Fruit fly (Drosophila melanogaster) whole organism, embryonic: ENCODE data around the gene tay.
A peak's percentile ranks its signal among the peaks of the same experiment; 100 is the strongest.

ENCODE experiments used
- Aef1 ChIP-seq: fragments of 200-800 bp; sonication (Bioruptor generic); IDR thresholded peaks from 3 replicates; pipeline ENCODE4 v1.3.6; 2022; ENCODE audit warnings: missing biosample characterization, missing genetic modification characterization
- Antp ChIP-seq: fragments of 200-800 bp; sonication (Bioruptor generic); optimal IDR thresholded peaks from 3 replicates; lab custom pipeline; 2016; ENCODE audit warnings: missing biosample characterization, missing genetic modification characterization
- Awh ChIP-seq: fragments of 200-800 bp; sonication (Bioruptor generic); IDR thresholded peaks from 2 replicates; pipeline ENCODE4, ENCODE4 v1.3.6; 2022; ENCODE audit warnings: missing biosample characterization, missing genetic modification characterization
- BEAF-32 ChIP-seq: fragments of 200-800 bp; sonication (Bioruptor generic); optimal IDR thresholded peaks from 3 replicates; lab custom pipeline; 2017; ENCODE audit warnings: missing biosample characterization, missing genetic modification characterization, mild to moderate bottlenecking, moderate library complexity, missing genetic modification reagents
- CG10959 ChIP-seq: fragments of 200-800 bp; sonication (Bioruptor generic); IDR thresholded peaks from 2 replicates; pipeline ENCODE4 v1.3.6; 2022; ENCODE audit warnings: missing biosample characterization, missing genetic modification characterization
- CG11504 ChIP-seq: fragments of 200-800 bp; sonication (Bioruptor generic); optimal IDR thresholded peaks from 3 replicates; lab custom pipeline; 2019; ENCODE audit warnings: missing biosample characterization, mild to moderate bottlenecking, missing genetic modification characterization, moderate library complexity
- CG12104 ChIP-seq: fragments of 200-800 bp; sonication (Bioruptor generic); optimal IDR thresholded peaks from 3 replicates; lab custom pipeline; 2016; ENCODE audit warnings: missing biosample characterization, missing genetic modification characterization
- CG14050 ChIP-seq: fragments of 200-800 bp; sonication (Bioruptor generic); IDR thresholded peaks from 3 replicates; pipeline ENCODE4 v1.3.6; 2022; ENCODE audit warnings: missing biosample characterization, missing genetic modification characterization
- CG15514 ChIP-seq: fragments of 200-800 bp; sonication (Bioruptor generic); optimal IDR thresholded peaks from 3 replicates; lab custom pipeline; 2017; ENCODE audit warnings: missing biosample characterization, missing genetic modification characterization, mild to moderate bottlenecking, moderate library complexity, missing genetic modification reagents
- CG1603 ChIP-seq: fragments of 200-800 bp; sonication (Bioruptor generic); optimal IDR thresholded peaks from 2 replicates; lab custom pipeline; 2019; ENCODE audit warnings: missing biosample characterization, mild to moderate bottlenecking, missing genetic modification characterization, moderate library complexity
- CG17186 ChIP-seq: fragments of 200-800 bp; sonication (Bioruptor generic); optimal IDR thresholded peaks from 3 replicates; lab custom pipeline; 2017; ENCODE audit warnings: missing biosample characterization, missing genetic modification reagents, missing genetic modification characterization
- CG18011 ChIP-seq: fragments of 200-800 bp; sonication (Bioruptor generic); optimal IDR thresholded peaks from 2 replicates; lab custom pipeline; 2017; ENCODE audit warnings: missing biosample characterization, missing genetic modification characterization, mild to moderate bottlenecking, moderate library complexity, missing genotype
- CG2129 ChIP-seq: fragments of 200-800 bp; sonication (Bioruptor generic); IDR thresholded peaks from 2 replicates; pipeline ENCODE4 v1.3.6; 2022; ENCODE audit warnings: missing biosample characterization, missing genetic modification characterization; ENCODE audit not compliant: partially characterized antibody
- CG2712 ChIP-seq: fragments of 200-800 bp; optimal IDR thresholded peaks from 3 replicates; lab custom pipeline; 2019; ENCODE audit warnings: missing biosample characterization, mild to moderate bottlenecking, missing genetic modification characterization, moderate library complexity
- CG32772 ChIP-seq: fragments of 200-800 bp; sonication (Bioruptor generic); IDR thresholded peaks from 2 replicates; pipeline ENCODE4 v1.3.6; 2022; ENCODE audit warnings: missing biosample characterization, missing genetic modification characterization
- Chrac-16 ChIP-seq: fragments of 200-800 bp; sonication (Bioruptor generic); optimal IDR thresholded peaks from 3 replicates; lab custom pipeline; 2016; ENCODE audit warnings: missing biosample characterization, missing genetic modification characterization
- D19A ChIP-seq: fragments of 200-800 bp; optimal IDR thresholded peaks from 3 replicates; lab custom pipeline; 2019; ENCODE audit warnings: missing biosample characterization, mild to moderate bottlenecking, missing genetic modification characterization, moderate library complexity
- Dll ChIP-seq: fragments of 200-800 bp; sonication (Bioruptor generic); IDR thresholded peaks from 4 replicates; pipeline ENCODE4 v1.3.6; 2022; ENCODE audit warnings: missing biosample characterization, missing genetic modification characterization; ENCODE audit not compliant: partially characterized antibody
- Doc2 ChIP-seq: fragments of 200-800 bp; sonication (Bioruptor generic); IDR thresholded peaks from 2 replicates; pipeline ENCODE4 v1.3.6; 2022; ENCODE audit warnings: missing biosample characterization, missing genetic modification characterization
- Doc3 ChIP-seq: fragments of 200-800 bp; sonication (Bioruptor generic); IDR thresholded peaks from 3 replicates; pipeline ENCODE4 v1.3.6; 2022; ENCODE audit warnings: missing biosample characterization, missing genetic modification characterization; ENCODE audit not compliant: partially characterized antibody
- Dp ChIP-seq: fragments of 200-800 bp; sonication (Bioruptor generic); optimal IDR thresholded peaks from 2 replicates; lab custom pipeline; 2018; ENCODE audit warnings: missing biosample characterization, mild to moderate bottlenecking, missing genetic modification characterization, moderate library complexity
- Eip74EF ChIP-seq, 2 experiments: fragments of 200-800 bp in 1 of 2; fragments of >200 bp in 1 of 2; sonication (Bioruptor generic) in 1 of 2; optimal IDR thresholded peaks; 2 replicates each; lab custom pipeline; 2017 to 2019; ENCODE audit warnings: missing biosample characterization in 2 of 2, missing genetic modification characterization in 2 of 2, mild to moderate bottlenecking in 1 of 2, moderate library complexity in 1 of 2
- Ets97D ChIP-seq: fragments of 200-800 bp; sonication (Bioruptor generic); optimal IDR thresholded peaks from 3 replicates; lab custom pipeline; 2016; ENCODE audit warnings: missing biosample characterization, missing genetic modification characterization
- Fer2 ChIP-seq: fragments of 200-800 bp; sonication (Bioruptor generic); optimal IDR thresholded peaks from 2 replicates; lab custom pipeline; 2018; ENCODE audit warnings: missing biosample characterization, mild to moderate bottlenecking, missing genetic modification characterization, moderate library complexity
- HLH54F ChIP-seq: fragments of 200-800 bp; sonication (Bioruptor generic); optimal IDR thresholded peaks from 3 replicates; lab custom pipeline; 2016; ENCODE audit warnings: missing biosample characterization, missing genetic modification characterization
- Hr78 ChIP-seq, 2 experiments: fragments of 200-800 bp in 1 of 2; fragments of >200 bp in 1 of 2; sonication (Bioruptor generic) in 1 of 2; optimal IDR thresholded peaks; 2 replicates each; lab custom pipeline; 2017 to 2019; ENCODE audit warnings: missing biosample characterization in 2 of 2, missing genetic modification characterization in 2 of 2, mild to moderate bottlenecking in 1 of 2, moderate library complexity in 1 of 2
- Hsf ChIP-seq: fragments of 200-800 bp; sonication (Bioruptor generic); optimal IDR thresholded peaks from 3 replicates; lab custom pipeline; 2016; ENCODE audit warnings: missing biosample characterization, missing genetic modification characterization
- Lpt ChIP-seq: fragments of >200 bp; optimal IDR thresholded peaks from 2 replicates; lab custom pipeline; 2018; ENCODE audit warnings: missing biosample characterization, missing genetic modification characterization
- Poxn ChIP-seq: fragments of 200-800 bp; sonication (Bioruptor generic); IDR thresholded peaks from 2 replicates; pipeline ENCODE4 v1.3.6; 2022; ENCODE audit warnings: missing biosample characterization, missing genetic modification characterization
- Rx ChIP-seq: fragments of 200-800 bp; sonication (Bioruptor generic); IDR thresholded peaks from 2 replicates; pipeline ENCODE4 v1.3.6; 2022; ENCODE audit warnings: missing biosample characterization, missing genetic modification characterization
- Six4 ChIP-seq: fragments of 200-800 bp; sonication (Bioruptor generic); optimal IDR thresholded peaks from 2 replicates; lab custom pipeline; 2016; ENCODE audit warnings: missing biosample characterization, missing genetic modification characterization
- Stat92E ChIP-seq, 3 experiments: fragments of >200 bp in 2 of 3; fragments of 200-800 bp in 1 of 3; sonication (Bioruptor generic) in 1 of 3; optimal IDR thresholded peaks; 2 replicates each; lab custom pipeline; 2017 to 2019; ENCODE audit warnings: missing biosample characterization in 3 of 3, missing genetic modification characterization in 3 of 3, mild to moderate bottlenecking in 1 of 3, moderate library complexity in 1 of 3
- ab ChIP-seq: fragments of 200-800 bp; sonication (Bioruptor generic); optimal IDR thresholded peaks from 2 replicates; lab custom pipeline; 2016; ENCODE audit warnings: missing biosample characterization, missing genetic modification characterization
- btn ChIP-seq: fragments of 200-800 bp; sonication (Bioruptor generic); optimal IDR thresholded peaks from 2 replicates; lab custom pipeline; 2016; ENCODE audit warnings: missing biosample characterization, missing genetic modification characterization
- ems ChIP-seq: fragments of 200-800 bp; sonication (Bioruptor generic); optimal IDR thresholded peaks from 3 replicates; lab custom pipeline; 2016; ENCODE audit warnings: missing biosample characterization, missing genetic modification characterization
- gfzf ChIP-seq: fragments of 200-800 bp; sonication (Bioruptor generic); optimal IDR thresholded peaks from 2 replicates; lab custom pipeline; 2016; ENCODE audit warnings: missing biosample characterization, mild to moderate bottlenecking, missing genetic modification characterization, moderate library complexity
- grau ChIP-seq: fragments of 200-800 bp; optimal IDR thresholded peaks from 3 replicates; lab custom pipeline; 2019; ENCODE audit warnings: missing biosample characterization, mild to moderate bottlenecking, missing genetic modification characterization, moderate library complexity
- gsb ChIP-seq: fragments of 200-800 bp; sonication (Bioruptor generic); IDR thresholded peaks from 2 replicates; pipeline ENCODE4 v1.3.6; 2022; ENCODE audit warnings: missing biosample characterization, missing genetic modification characterization
- gsb-n ChIP-seq: fragments of 200-800 bp; sonication (Bioruptor generic); optimal IDR thresholded peaks from 3 replicates; lab custom pipeline; 2018; ENCODE audit warnings: missing biosample characterization, mild to moderate bottlenecking, missing genetic modification characterization
- lilli ChIP-seq: fragments of 200-800 bp; sonication (Bioruptor generic); optimal IDR thresholded peaks from 3 replicates; lab custom pipeline; 2016; ENCODE audit warnings: missing biosample characterization, missing genetic modification characterization
- lmd ChIP-seq: fragments of 200-800 bp; sonication (Bioruptor generic); IDR thresholded peaks from 2 replicates; pipeline ENCODE4 v1.3.6; 2022; ENCODE audit warnings: missing biosample characterization, missing genetic modification characterization
- mld ChIP-seq: fragments of 200-800 bp; sonication (Bioruptor generic); IDR thresholded peaks from 3 replicates; pipeline ENCODE4 v1.3.6; 2022; ENCODE audit warnings: missing biosample characterization, missing genetic modification characterization; ENCODE audit not compliant: partially characterized antibody
- oc ChIP-seq: fragments of 200-800 bp; sonication (Bioruptor generic); optimal IDR thresholded peaks from 2 replicates; lab custom pipeline; 2018; ENCODE audit warnings: missing biosample characterization, mild to moderate bottlenecking, missing genetic modification characterization, moderate library complexity
- peb ChIP-seq: fragments of 200-800 bp; sonication (Bioruptor generic); IDR thresholded peaks from 2 replicates; pipeline ENCODE4 v1.3.6; 2022; ENCODE audit warnings: missing biosample characterization, missing genetic modification characterization
- pros ChIP-seq: fragments of 200-800 bp; sonication (Bioruptor generic); optimal IDR thresholded peaks from 3 replicates; lab custom pipeline; 2019; ENCODE audit warnings: missing biosample characterization, mild to moderate bottlenecking, missing genetic modification characterization, moderate library complexity
- schlank ChIP-seq: fragments of 200-800 bp; sonication (Bioruptor generic); optimal IDR thresholded peaks from 2 replicates; lab custom pipeline; 2018; ENCODE audit warnings: missing biosample characterization, mild to moderate bottlenecking, missing genetic modification characterization
- sens ChIP-seq: fragments of 200-800 bp; sonication (Bioruptor generic); peaks from one replicate; lab custom pipeline; 2016; ENCODE audit warnings: missing biosample characterization, missing genetic modification characterization
- seq ChIP-seq: fragments of 200-800 bp; sonication (Bioruptor generic); IDR thresholded peaks from 2 replicates; pipeline ENCODE4 v1.3.6; 2022; ENCODE audit warnings: missing biosample characterization, missing genetic modification characterization
- sug ChIP-seq: fragments of 200-800 bp; optimal IDR thresholded peaks from 2 replicates; lab custom pipeline; 2019; ENCODE audit warnings: missing biosample characterization, mild to moderate bottlenecking, missing genetic modification characterization, moderate library complexity
- tgo ChIP-seq: fragments of 200-800 bp; sonication (Bioruptor generic); IDR thresholded peaks from 3 replicates; pipeline ENCODE4 v1.3.6; 2022; ENCODE audit warnings: missing biosample characterization, missing genetic modification characterization
- tna ChIP-seq: fragments of 200-800 bp; sonication (Bioruptor generic); IDR thresholded peaks from 2 replicates; pipeline ENCODE4 v1.3.6; 2022; ENCODE audit warnings: missing biosample characterization, missing genetic modification characterization; ENCODE audit not compliant: partially characterized antibody

Gene tay

DNA sequence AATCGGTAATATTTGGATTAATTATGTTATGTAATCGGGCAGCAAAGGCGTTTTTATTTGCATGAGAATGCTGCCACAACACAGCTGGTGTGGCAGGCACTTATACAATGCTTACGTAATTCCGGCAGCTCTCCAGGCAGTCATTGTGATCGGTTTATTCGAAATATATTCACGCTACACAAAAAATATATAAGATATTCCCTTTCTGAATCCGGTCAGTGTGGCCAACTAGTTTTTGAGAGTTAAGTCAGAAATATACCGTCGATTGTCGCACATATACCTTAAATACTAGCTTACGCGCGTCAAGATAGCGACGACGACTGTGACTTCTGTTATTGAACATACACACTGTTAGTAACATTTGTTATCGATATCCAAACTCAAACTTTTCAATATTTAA, 38.1 kb downstream of the tay start, which contains the start of gene sun (continued):
- TF ChIP-seq gsb-n (tag; lab: Kevin White, UChicago) (no peak), Doc2 (GFP tag; lab: Robert Waterston, UW) (no peak), Doc3 (GFP tag; lab: Robert Waterston, UW) (0 out of 3 replicates have a peak, but pooled peaks have one; percentile 37), gsb (GFP tag; lab: Robert Waterston, UW) (no peak), Ets97D (GFP tag; lab: Kevin White, UChicago) (peak; percentile 67), Antp (no peak), peb (GFP tag; lab: Robert Waterston, UW) (no peak), gfzf (GFP tag; lab: Kevin White, UChicago) (peak; percentile 78), CG14050 (GFP tag; lab: Robert Waterston, UW) (no peak), lmd (GFP tag; lab: Robert Waterston, UW) (no peak), oc (tag; lab: Kevin White, UChicago) (no peak), lilli (GFP tag; lab: Kevin White, UChicago) (no peak), CG11504 (tag; lab: Kevin White, UChicago) (no peak), ems (GFP tag; lab: Kevin White, UChicago) (no peak), Aef1 (GFP tag; lab: Robert Waterston, UW) (no peak), Lpt (no peak), grau (tag; lab: Kevin White, UChicago) (no peak), schlank (tag; lab: Kevin White, UChicago) (no peak), D19A (tag; lab: Kevin White, UChicago) (no peak), sug (tag; lab: Kevin White, UChicago) (no peak), mld (GFP tag; lab: Robert Waterston, UW) (no peak), CG17186 (GFP tag; lab: Kevin White, UChicago) (no peak), ab (GFP tag; lab: Kevin White, UChicago) (no peak), CG18011 (GFP tag; lab: Kevin White, UChicago) (no peak), Awh (GFP tag; lab: Robert Waterston, UW) (no peak), CG12104 (GFP tag; lab: Kevin White, UChicago) (no peak), btn (GFP tag; lab: Kevin White, UChicago) (no peak), HLH54F (no peak), Eip74EF (GFP tag; optimal IDR thresholded peaks at IDR 0.05; lab: Kevin White, UChicago) (no peak), Dll (GFP tag; lab: Robert Waterston, UW) (no peak), CG15514 (GFP tag; lab: Kevin White, UChicago) (no peak), Six4 (GFP tag; lab: Kevin White, UChicago) (no peak), CG1603 (tag; lab: Kevin White, UChicago) (peak; percentile 99), Chrac-16 (GFP tag; lab: Kevin White, UChicago) (no peak), CG2129 (GFP tag; lab: Robert Waterston, UW) (no peak), CG10959 (GFP tag; lab: Robert Waterston, UW) (no peak), Stat92E (GFP tag; optimal IDR thresholded peaks at IDR 0.05; lab: Kevin White, UChicago) (no peak), tna (GFP tag; lab: Robert Waterston, UW) (no peak), Poxn (GFP tag; lab: Robert Waterston, UW) (no peak), Hr78 (GFP tag; optimal IDR thresholded peaks at IDR 0.05; lab: Kevin White, UChicago) (no peak), pros (GFP tag; lab: Kevin White, UChicago) (no peak), Dp (GFP tag; lab: Kevin White, UChicago) (peak; percentile 49), Hsf (GFP tag; lab: Kevin White, UChicago) (no peak), BEAF-32 (GFP tag; lab: Kevin White, UChicago) (peak; percentile 51), CG2712 (tag; lab: Kevin White, UChicago) (peak; percentile 16), Fer2 (tag; lab: Kevin White, UChicago) (no peak), sens (peak; percentile 66), Rx (no peak), CG32772 (GFP tag; lab: Robert Waterston, UW) (no peak), tgo (no peak), seq (GFP tag; lab: Robert Waterston, UW) (no peak)
